Fruit fly (Drosophila melanogaster) whole organism, pupa: ENCODE data around the gene scpr-C.

Experiments
- CG10348 ChIP-seq: fragments of 200-800 bp; sonication (Bioruptor generic); IDR thresholded peaks from 2 replicates; pipeline ENCODE4 v1.3.6; 2022; ENCODE audit warnings: missing biosample characterization, missing genetic modification characterization
- CG14655 ChIP-seq: fragments of 200-800 bp; sonication (Bioruptor generic); optimal IDR thresholded peaks from 3 replicates; lab custom pipeline; 2017; ENCODE audit warnings: mild to moderate bottlenecking, missing biosample characterization, missing genetic modification reagents, missing genetic modification characterization
- CG15710 ChIP-seq: fragments of 200-800 bp; sonication (Bioruptor generic); optimal IDR thresholded peaks from 2 replicates; lab custom pipeline; 2018; ENCODE audit warnings: missing biosample characterization, mild to moderate bottlenecking, missing genetic modification characterization, moderate library complexity
- CG17806 ChIP-seq: fragments of 200-800 bp; sonication (Bioruptor generic); optimal IDR thresholded peaks from 2 replicates; lab custom pipeline; 2018; ENCODE audit warnings: missing biosample characterization, mild to moderate bottlenecking, missing genetic modification characterization, moderate library complexity
- CG4496 ChIP-seq: fragments of 200-800 bp; sonication (Bioruptor generic); IDR thresholded peaks from 3 replicates; pipeline ENCODE4 v1.3.6; 2022; ENCODE audit warnings: missing biosample characterization, missing genetic modification characterization
- CG9948 ChIP-seq: fragments of 200-800 bp; sonication (Bioruptor generic); optimal IDR thresholded peaks from 2 replicates; lab custom pipeline; 2018; ENCODE audit warnings: missing biosample characterization, mild to moderate bottlenecking, missing genetic modification characterization, moderate library complexity
- EcR ChIP-seq: fragments of 200-800 bp; sonication (Bioruptor generic); optimal IDR thresholded peaks from 3 replicates; lab custom pipeline; 2019; ENCODE audit warnings: missing biosample characterization, missing genetic modification characterization, mild to moderate bottlenecking, moderate library complexity, missing genetic modification reagents
- Pif1A ChIP-seq: fragments of 200-800 bp; sonication (Bioruptor generic); optimal IDR thresholded peaks from 3 replicates; lab custom pipeline; 2016; ENCODE audit warnings: missing biosample characterization, missing genetic modification characterization
- Pif1B ChIP-seq: fragments of 200-800 bp; sonication (Bioruptor generic); optimal IDR thresholded peaks from 3 replicates; lab custom pipeline; 2016; ENCODE audit warnings: missing biosample characterization, missing genetic modification characterization
- Snoo ChIP-seq: fragments of 200-800 bp; sonication (Bioruptor generic); optimal IDR thresholded peaks from 3 replicates; lab custom pipeline; 2017; ENCODE audit warnings: missing biosample characterization, mild to moderate bottlenecking, missing genetic modification characterization, inconsistent platforms

- TF ChIP-seq Pif1B (GFP tag; lab: Kevin White, UChicago), result no peak
- no peak for TF ChIP-seq CG4496 (GFP tag; lab: Robert Waterston, UW)
- no peak for TF ChIP-seq CG17806
- no peak for TF ChIP-seq CG15710 (tag; lab: Kevin White, UChicago)
- no peak for TF ChIP-seq CG14655 (GFP tag; lab: Kevin White, UChicago)
- no peak for TF ChIP-seq Pif1A
- TF ChIP-seq EcR (GFP tag; lab: Kevin White, UChicago), result peak; percentile 88
- TF ChIP-seq Snoo, result no peak
- TF ChIP-seq CG10348, result no peak
- no peak for TF ChIP-seq CG9948 (tag; lab: Kevin White, UChicago)
Observed at dm6 chr3R:11234918-11235371, 9.6 kb downstream of the scpr-C start, which contains the start of the genes Arfip and CG17721.
